Worm (Caenorhabditis elegans) whole organism, mixed stage, embryonic: ENCODE measurements around the gene str-149.

Experiments
- flh-1 ChIP-seq: fragments of 200-800 bp; sonication (Bioruptor generic); optimal IDR thresholded peaks from 2 replicates; lab custom pipeline; 2018; ENCODE audit warnings: mild to moderate bottlenecking, missing genetic modification characterization, moderate library complexity, missing compliant biosample characterization
- mab-5 ChIP-seq: fragments of 150-350 bp; optimal IDR thresholded peaks from 2 replicates; lab custom pipeline; 2014; ENCODE audit warnings: missing biosample characterization, missing genetic modification characterization
- nhr-237 ChIP-seq: fragments of 150-350 bp; optimal IDR thresholded peaks from 2 replicates; lab custom pipeline; 2014; ENCODE audit warnings: missing biosample characterization, missing genetic modification characterization
- unc-120 ChIP-seq: sonication (generic microtip); optimal IDR thresholded peaks from 2 replicates; lab custom pipeline; 2017; ENCODE audit warnings: missing genetic modification characterization, missing compliant biosample characterization; ENCODE audit not compliant: poor library complexity, severe bottlenecking
- unc-39 ChIP-seq: fragments of 150-350 bp; optimal IDR thresholded peaks from 2 replicates; lab custom pipeline; 2014; ENCODE audit warnings: missing biosample characterization, missing genetic modification characterization
- ztf-11 ChIP-seq: fragments of 150-350 bp; optimal IDR thresholded peaks from 2 replicates; lab custom pipeline; 2014; ENCODE audit warnings: missing biosample characterization, missing genetic modification characterization

DNA sequence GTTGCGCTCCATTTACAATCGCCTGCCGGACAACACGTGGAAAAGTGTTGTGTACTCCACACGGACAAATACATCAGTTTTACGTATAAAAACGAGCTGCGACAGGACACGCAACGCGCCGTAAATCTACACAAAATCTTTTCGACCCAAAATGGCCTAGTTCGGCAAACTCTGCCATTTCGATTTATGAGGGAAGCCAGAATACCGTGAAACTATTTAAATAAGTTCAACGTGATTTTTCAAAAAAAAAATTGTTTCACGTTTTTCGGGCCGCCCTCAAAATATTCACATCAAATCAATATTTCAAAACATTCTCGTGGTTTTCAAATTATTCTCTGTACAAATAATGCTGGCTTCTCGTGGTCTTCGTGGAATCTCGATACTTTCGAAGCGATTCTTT is 46.4 kb upstream of the str-149 start, which contains the start of gene F36D3.8:
- TF ChIP-seq nhr-237 (tag; lab: Kevin White, UChicago) (no peak), mab-5 (tag; lab: Kevin White, UChicago) (no peak), unc-120 (tag; lab: Kevin White, UChicago) (no peak), flh-1 (GFP tag; lab: Kevin White, UChicago) (no peak), ztf-11 (tag; lab: Kevin White, UChicago) (no peak), unc-39 (tag; lab: Kevin White, UChicago) (no peak)
